Worm (Caenorhabditis elegans) whole organism, young adult: Measurements from ENCODE around the gene dohh-1.

Source experiments
- B0019.2 ChIP-seq: fragments of 200-800 bp; sonication (Bioruptor generic); conservative IDR thresholded peaks from 2 replicates; pipeline ENCODE4 v1.3.6; 2022; ENCODE audit warnings: missing genetic modification reagents, missing genetic modification characterization, missing compliant biosample characterization
- B0336.3 ChIP-seq: fragments of 200-800 bp; sonication (Bioruptor generic); IDR thresholded peaks from 2 replicates; pipeline ENCODE4 v1.3.6; 2022; ENCODE audit warnings: missing genetic modification characterization, missing compliant biosample characterization
- C06A6.2 ChIP-seq: fragments of 200-800 bp; sonication (Bioruptor generic); conservative IDR thresholded peaks from 2 replicates; pipeline ENCODE4 v1.3.6; 2022; ENCODE audit warnings: missing genetic modification characterization, missing compliant biosample characterization
- F23B12.7 ChIP-seq: sonication (generic microtip); optimal IDR thresholded peaks from 2 replicates; lab custom pipeline; 2017; ENCODE audit warnings: missing genetic modification characterization, mild to moderate bottlenecking, missing compliant biosample characterization, antibody characterized with exemption, moderate library complexity; ENCODE audit not compliant: insufficient read depth
- F37B4.10 ChIP-seq: fragments of 200-800 bp; sonication (Bioruptor generic); IDR thresholded peaks from 2 replicates; pipeline ENCODE4 v1.3.6; 2022; ENCODE audit warnings: missing genetic modification characterization, missing compliant biosample characterization
- F57A8.1 ChIP-seq: fragments of 200-800 bp; sonication (Bioruptor generic); optimal IDR thresholded peaks from 2 replicates; lab custom pipeline; 2018; ENCODE audit warnings: mild to moderate bottlenecking, missing genetic modification characterization, moderate library complexity, missing compliant biosample characterization
- F57C9.4 ChIP-seq: sonication (generic microtip); optimal IDR thresholded peaks from 2 replicates; lab custom pipeline; 2017; ENCODE audit warnings: mild to moderate bottlenecking, missing genetic modification characterization, missing compliant biosample characterization
- K11D2.4 ChIP-seq: fragments of 200-800 bp; sonication (Bioruptor generic); IDR thresholded peaks from 2 replicates; pipeline ENCODE4 v1.3.6; 2022; ENCODE audit warnings: missing genetic modification reagents, missing genetic modification characterization, missing compliant biosample characterization
- K12H6.12 ChIP-seq: fragments of 200-800 bp; sonication (Bioruptor generic); optimal IDR thresholded peaks from 2 replicates; lab custom pipeline; 2018; ENCODE audit warnings: mild to moderate bottlenecking, missing genetic modification characterization, missing compliant biosample characterization
- Y53F4B.3 ChIP-seq: fragments of 200-800 bp; sonication (Bioruptor generic); IDR thresholded peaks from 2 replicates; pipeline ENCODE4 v1.3.6; 2022; ENCODE audit warnings: missing genetic modification reagents, missing genetic modification characterization, missing compliant biosample characterization
- Y79H2A.3 ChIP-seq: fragments of 200-800 bp; sonication (Bioruptor generic); conservative IDR thresholded peaks from 2 replicates; pipeline ENCODE4 v1.3.6; 2022; ENCODE audit warnings: missing genetic modification reagents, missing genetic modification characterization, missing compliant biosample characterization
- aptf-2 ChIP-seq: fragments of 200-800 bp; sonication (Bioruptor generic); conservative IDR thresholded peaks from 2 replicates; pipeline ENCODE4 v1.3.6; 2022; ENCODE audit warnings: missing genetic modification reagents, missing genetic modification characterization, missing compliant biosample characterization
- atf-7 ChIP-seq: sonication (generic microtip); optimal IDR thresholded peaks from 2 replicates; lab custom pipeline; 2017; ENCODE audit warnings: mild to moderate bottlenecking, missing genetic modification characterization, missing compliant biosample characterization
- athp-1 ChIP-seq: sonication (generic microtip); optimal IDR thresholded peaks from 2 replicates; lab custom pipeline; 2017; ENCODE audit warnings: mild to moderate bottlenecking, missing genetic modification characterization, missing compliant biosample characterization
- attf-3 ChIP-seq: fragments of 200-800 bp; sonication (Bioruptor generic); conservative IDR thresholded peaks from 2 replicates; pipeline ENCODE4 v1.3.6; 2022; ENCODE audit warnings: missing genetic modification reagents, missing genetic modification characterization, missing compliant biosample characterization
- attf-5 ChIP-seq: fragments of 200-800 bp; sonication (Bioruptor generic); optimal IDR thresholded peaks from 2 replicates; lab custom pipeline; 2018; ENCODE audit warnings: mild to moderate bottlenecking, missing genetic modification characterization, missing compliant biosample characterization
- attf-6 ChIP-seq: fragments of 200-800 bp; sonication (Bioruptor generic); IDR thresholded peaks from 2 replicates; pipeline ENCODE4 v1.3.6; 2022; ENCODE audit warnings: missing genetic modification reagents, missing genetic modification characterization, missing compliant biosample characterization
- cebp-1 ChIP-seq, 2 experiments: fragments of 200-800 bp in 1 of 2; sonication (Bioruptor generic) in 1 of 2; sonication (generic microtip) in 1 of 2; IDR thresholded peaks in 1 of 2; optimal IDR thresholded peaks in 1 of 2; 2 replicates each; pipeline versions ENCODE4 v1.3.6 to Lab custom; 2017 to 2022; ENCODE audit warnings: missing compliant biosample characterization in 2 of 2, missing genetic modification characterization in 2 of 2, mild to moderate bottlenecking in 1 of 2, missing genetic modification reagents in 1 of 2, moderate library complexity in 1 of 2
- cebp-2 ChIP-seq: fragments of 200-800 bp; sonication (Bioruptor generic); IDR thresholded peaks from 2 replicates; pipeline ENCODE4 v1.3.6; 2022; ENCODE audit warnings: missing genetic modification characterization, missing compliant biosample characterization
- ceh-100 ChIP-seq: fragments of 200-800 bp; sonication (Bioruptor generic); IDR thresholded peaks from 2 replicates; pipeline ENCODE4 v1.3.6; 2022; ENCODE audit warnings: missing genetic modification reagents, missing genetic modification characterization, missing compliant biosample characterization
- chd-7 ChIP-seq: sonication (generic microtip); optimal IDR thresholded peaks from 2 replicates; lab custom pipeline; 2016; ENCODE audit warnings: mild to moderate bottlenecking, missing genetic modification characterization, moderate library complexity, missing compliant biosample characterization
- dpff-1 ChIP-seq: sonication (generic microtip); optimal IDR thresholded peaks from 2 replicates; lab custom pipeline; 2017; ENCODE audit warnings: mild to moderate bottlenecking, missing genetic modification characterization, missing compliant biosample characterization
- ets-4 ChIP-seq: fragments of 200-800 bp; sonication (Bioruptor generic); optimal IDR thresholded peaks from 2 replicates; lab custom pipeline; 2018; ENCODE audit warnings: mild to moderate bottlenecking, missing genetic modification characterization, missing compliant biosample characterization
- hlh-26 ChIP-seq: fragments of 200-800 bp; sonication (Bioruptor generic); conservative IDR thresholded peaks from 2 replicates; pipeline ENCODE4 v1.3.6; 2022; ENCODE audit warnings: missing genetic modification reagents, missing genetic modification characterization, missing compliant biosample characterization
- lir-1 ChIP-seq: fragments of 200-800 bp; sonication (Bioruptor generic); conservative IDR thresholded peaks from 2 replicates; pipeline ENCODE4 v1.3.6; 2022; ENCODE audit warnings: missing genetic modification reagents, missing genetic modification characterization, missing compliant biosample characterization
- madf-10 ChIP-seq: sonication (generic microtip); optimal IDR thresholded peaks from 2 replicates; lab custom pipeline; 2016; ENCODE audit warnings: mild to moderate bottlenecking, missing genetic modification characterization, missing compliant biosample characterization
- madf-8 ChIP-seq: fragments of 200-800 bp; sonication (Bioruptor generic); conservative IDR thresholded peaks from 2 replicates; pipeline ENCODE4 v1.3.6; 2022; ENCODE audit warnings: missing genetic modification reagents, missing genetic modification characterization, missing compliant biosample characterization
- mel-28 ChIP-seq: sonication (generic microtip); optimal IDR thresholded peaks from 2 replicates; lab custom pipeline; 2016; ENCODE audit warnings: borderline replicate concordance, mild to moderate bottlenecking, missing genetic modification characterization, missing compliant biosample characterization
- nhr-120 ChIP-seq: fragments of 200-800 bp; sonication (Bioruptor generic); IDR thresholded peaks from 2 replicates; pipeline ENCODE4 v1.3.6; 2022; ENCODE audit warnings: missing genetic modification characterization, missing compliant biosample characterization
- nhr-27 ChIP-seq: fragments of 200-800 bp; sonication (Bioruptor generic); optimal IDR thresholded peaks from 2 replicates; lab custom pipeline; 2018; ENCODE audit warnings: mild to moderate bottlenecking, missing genetic modification characterization, moderate library complexity, missing compliant biosample characterization
- nhr-80 ChIP-seq: sonication (generic microtip); optimal IDR thresholded peaks from 2 replicates; lab custom pipeline; 2016; ENCODE audit warnings: missing genetic modification characterization, missing compliant biosample characterization
- pbrm-1 ChIP-seq: fragments of 200-800 bp; sonication (Bioruptor generic); IDR thresholded peaks from 2 replicates; pipeline ENCODE4 v1.3.6; 2022; ENCODE audit warnings: missing genetic modification reagents, missing genetic modification characterization, missing compliant biosample characterization
- repo-1 ChIP-seq: sonication (generic microtip); optimal IDR thresholded peaks from 2 replicates; lab custom pipeline; 2017; ENCODE audit warnings: mild to moderate bottlenecking, missing genetic modification characterization, missing compliant biosample characterization
- sea-2 ChIP-seq: fragments of 200-800 bp; sonication (Bioruptor generic); IDR thresholded peaks from 2 replicates; pipeline ENCODE4 v1.3.6; 2022; ENCODE audit warnings: missing genetic modification characterization, missing compliant biosample characterization
- snpc-1.1 ChIP-seq: sonication (generic microtip); optimal IDR thresholded peaks from 2 replicates; lab custom pipeline; 2017; ENCODE audit warnings: missing genetic modification characterization, mild to moderate bottlenecking, missing compliant biosample characterization, antibody characterized with exemption, moderate library complexity, missing genotype, missing genetic modification reagents; ENCODE audit not compliant: insufficient read depth
- snpc-1.3 ChIP-seq: sonication (generic microtip); optimal IDR thresholded peaks from 2 replicates; lab custom pipeline; 2017; ENCODE audit warnings: missing genetic modification characterization, mild to moderate bottlenecking, missing compliant biosample characterization, antibody characterized with exemption, moderate library complexity, missing genotype, missing genetic modification reagents; ENCODE audit not compliant: insufficient read depth
- snpc-3.4 ChIP-seq: sonication (generic microtip); optimal IDR thresholded peaks from 2 replicates; lab custom pipeline; 2017; ENCODE audit warnings: missing genetic modification characterization, mild to moderate bottlenecking, missing compliant biosample characterization, antibody characterized with exemption, moderate library complexity, missing genotype, missing genetic modification reagents
- snpc-4 ChIP-seq, 5 experiments: fragments of 150-350 bp in 1 of 5; sonication (generic microtip) in 4 of 5; optimal IDR thresholded peaks; 2 replicates each; lab custom pipeline; 2014 to 2018; ENCODE audit warnings: missing genetic modification characterization in 5 of 5, missing biosample characterization in 3 of 5, antibody characterized with exemption in 2 of 5, mild to moderate bottlenecking in 2 of 5, missing compliant biosample characterization in 2 of 5, missing genotype in 2 of 5, moderate library complexity in 2 of 5, missing genetic modification reagents in 1 of 5
- somi-1 ChIP-seq: fragments of 200-800 bp; sonication (Bioruptor generic); optimal IDR thresholded peaks from 2 replicates; lab custom pipeline; 2018; ENCODE audit warnings: mild to moderate bottlenecking, missing genetic modification characterization, missing compliant biosample characterization
- unc-130 ChIP-seq: sonication (generic microtip); optimal IDR thresholded peaks from 2 replicates; lab custom pipeline; 2016; ENCODE audit warnings: missing genetic modification reagents, missing genetic modification characterization, missing compliant biosample characterization
- xnd-1 ChIP-seq: sonication (generic microtip); optimal IDR thresholded peaks from 2 replicates; lab custom pipeline; 2016; ENCODE audit warnings: missing genotype, missing genetic modification reagents, missing genetic modification characterization, missing compliant biosample characterization
- ztf-18 ChIP-seq: sonication (generic microtip); optimal IDR thresholded peaks from 2 replicates; lab custom pipeline; 2016; ENCODE audit warnings: missing genotype, mild to moderate bottlenecking, missing genetic modification characterization, missing compliant biosample characterization
- ztf-22 ChIP-seq: fragments of 200-800 bp; sonication (Bioruptor generic); optimal IDR thresholded peaks from 2 replicates; lab custom pipeline; 2018; ENCODE audit warnings: mild to moderate bottlenecking, missing genetic modification characterization, moderate library complexity, missing compliant biosample characterization
- ztf-28 ChIP-seq: fragments of 200-800 bp; sonication (Bioruptor generic); IDR thresholded peaks from 2 replicates; pipeline ENCODE4 v1.3.6; 2022; ENCODE audit warnings: missing genetic modification reagents, missing genetic modification characterization, missing compliant biosample characterization
- ztf-6 ChIP-seq: fragments of 200-800 bp; sonication (Bioruptor generic); IDR thresholded peaks from 2 replicates; pipeline ENCODE4 v1.3.6; 2022; ENCODE audit warnings: missing genetic modification reagents, missing genetic modification characterization, missing compliant biosample characterization

dohh-1 gene

DNA sequence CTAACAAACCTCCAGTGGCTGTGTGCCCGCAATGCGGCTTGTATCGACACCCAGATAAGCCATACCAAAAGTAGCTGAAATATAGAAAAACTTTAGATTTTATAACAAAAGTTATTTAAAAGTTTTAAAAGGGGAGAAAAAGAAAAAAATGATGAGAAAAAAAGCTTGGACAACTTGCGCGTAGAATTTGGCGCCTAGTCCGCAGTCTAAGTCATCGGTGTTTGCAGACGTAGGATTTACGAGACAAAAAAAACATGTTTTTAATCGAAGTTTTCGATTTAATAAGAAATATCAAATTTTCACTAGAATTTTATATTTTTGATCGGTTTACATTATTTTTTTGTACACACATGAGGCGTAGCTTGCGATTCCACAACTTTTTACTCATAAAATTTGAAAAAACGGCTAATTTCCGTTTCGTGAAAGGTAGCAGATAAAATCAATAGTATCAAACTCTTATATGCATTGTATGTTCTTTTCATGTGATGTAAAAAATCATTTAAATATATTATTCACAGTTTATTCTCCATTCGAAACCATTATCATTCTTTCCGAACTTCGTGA, 37.8 kb upstream of the dohh-1 start, which contains the start of gene pro-1 (continued):
- peak; percentile 94 for TF ChIP-seq pbrm-1 (GFP tag; lab: Robert Waterston, UW)
- TF ChIP-seq snpc-4 (GFP tag; optimal IDR thresholded peaks at IDR 0.05; lab: Kevin White, UChicago): no peak
- TF ChIP-seq snpc-4 (tag; optimal IDR thresholded peaks at IDR 0.05; lab: Kevin White, UChicago): peak in 2 of 4 experiments; percentile 58 to 67
- no peak for TF ChIP-seq F57A8.1 (GFP tag; lab: Kevin White, UChicago)
- no peak for TF ChIP-seq xnd-1
- TF ChIP-seq unc-130: no peak
- peak; percentile 47 for TF ChIP-seq ztf-22 (GFP tag; lab: Kevin White, UChicago)
- TF ChIP-seq sea-2 (GFP tag; lab: Robert Waterston, UW): 0 out of 2 replicates have a peak, but pooled peaks have one; percentile 9
- TF ChIP-seq ceh-100 (GFP tag; lab: Robert Waterston, UW): peak; percentile 66
- TF ChIP-seq Y53F4B.3: peak; percentile 52; the same call in 1 of the 2 replicates
- peak; percentile 36 for TF ChIP-seq F57C9.4 (tag; lab: Kevin White, UChicago)
- peak; percentile 45; the same call in 1 of the 2 replicates for TF ChIP-seq ztf-28 (GFP tag; lab: Robert Waterston, UW)
- no peak for TF ChIP-seq F37B4.10
- peak; percentile 99 for TF ChIP-seq athp-1
- TF ChIP-seq madf-8 (GFP tag; lab: Robert Waterston, UW): 0 out of 2 replicates have a peak, but pooled peaks have one; percentile 5
- no peak for TF ChIP-seq F23B12.7 (tag; lab: Kevin White, UChicago)
- TF ChIP-seq lir-1 (GFP tag; lab: Robert Waterston, UW): peak; percentile 60
- TF ChIP-seq nhr-120 (GFP tag; lab: Robert Waterston, UW): peak; percentile 82
- TF ChIP-seq B0019.2 (GFP tag; lab: Robert Waterston, UW): no peak; the same call in 1 of the 2 replicates
- peak; percentile 31 for TF ChIP-seq madf-10 (tag; lab: Kevin White, UChicago)
- TF ChIP-seq K12H6.12 (tag; lab: Kevin White, UChicago): peak; percentile 65
- TF ChIP-seq nhr-80: peak; percentile 15
- no peak for TF ChIP-seq attf-6
- TF ChIP-seq repo-1 (tag; lab: Kevin White, UChicago): peak; percentile 68
- no peak for TF ChIP-seq dpff-1 (tag; lab: Kevin White, UChicago)
- no peak for TF ChIP-seq ztf-18 (tag; lab: Kevin White, UChicago)
- peak; percentile 72 for TF ChIP-seq cebp-2 (GFP tag; lab: Robert Waterston, UW)
- TF ChIP-seq nhr-27 (tag; lab: Kevin White, UChicago): peak; percentile 12
- TF ChIP-seq somi-1 (GFP tag; lab: Kevin White, UChicago): peak; percentile 28
- TF ChIP-seq K11D2.4 (GFP tag; lab: Robert Waterston, UW): peak; percentile 86
- TF ChIP-seq cebp-1 (GFP tag; IDR thresholded peaks at IDR 0.05; lab: Robert Waterston, UW): peak; percentile 18; the same call in 1 of the 2 replicates
- peak; percentile 89 for TF ChIP-seq cebp-1 (tag; optimal IDR thresholded peaks at IDR 0.05; lab: Kevin White, UChicago)
- peak; percentile 37 for TF ChIP-seq snpc-1.1 (tag; lab: Kevin White, UChicago)
- TF ChIP-seq ets-4 (GFP tag; lab: Kevin White, UChicago): no peak
- 0 out of 2 replicates have a peak, but pooled peaks have one; percentile 7 for TF ChIP-seq Y79H2A.3 (GFP tag; lab: Robert Waterston, UW)
- peak; percentile 4; the same call in 1 of the 2 replicates for TF ChIP-seq B0336.3 (GFP tag; lab: Robert Waterston, UW)
- TF ChIP-seq aptf-2: no peak
- TF ChIP-seq attf-5: peak; percentile 91
- peak; percentile 81 for TF ChIP-seq atf-7 (tag; lab: Kevin White, UChicago)
- TF ChIP-seq chd-7: peak; percentile 94
- TF ChIP-seq attf-3: peak; percentile 36; the same call in 1 of the 2 replicates
- peak; percentile 80 for TF ChIP-seq C06A6.2 (GFP tag; lab: Robert Waterston, UW)
- no peak for TF ChIP-seq hlh-26 (GFP tag; lab: Robert Waterston, UW)
- TF ChIP-seq snpc-1.3: peak; percentile 63
- no peak for TF ChIP-seq ztf-6 (GFP tag; lab: Robert Waterston, UW)
- no peak for TF ChIP-seq snpc-3.4
- peak; percentile 65 for TF ChIP-seq mel-28 (tag; lab: Kevin White, UChicago)
